Fruit fly (Drosophila melanogaster) whole organism, embryonic: ENCODE results near the gene CG12289.

Experiments
- Asciz ChIP-seq: fragments of 200-800 bp; sonication (Bioruptor generic); optimal IDR thresholded peaks from 2 replicates; lab custom pipeline; 2017; ENCODE audit warnings: missing biosample characterization, mild to moderate bottlenecking, missing genetic modification characterization, missing genetic modification reagents
- Bdp1 ChIP-seq: fragments of 200-800 bp; sonication (Bioruptor generic); optimal IDR thresholded peaks from 3 replicates; lab custom pipeline; 2016; ENCODE audit warnings: missing biosample characterization, missing genetic modification characterization
- Blimp-1 ChIP-seq: fragments of 200-800 bp; sonication (Bioruptor generic); optimal IDR thresholded peaks from 3 replicates; lab custom pipeline; 2018; ENCODE audit warnings: missing biosample characterization, missing genetic modification characterization, mild to moderate bottlenecking, moderate library complexity, missing genetic modification reagents
- BtbVII ChIP-seq: fragments of 200-800 bp; sonication (Bioruptor generic); optimal IDR thresholded peaks from 3 replicates; lab custom pipeline; 2017; ENCODE audit warnings: missing biosample characterization, mild to moderate bottlenecking, missing genetic modification characterization
- C15 ChIP-seq: fragments of 200-800 bp; sonication (Bioruptor generic); IDR thresholded peaks from 3 replicates; pipeline ENCODE4 v1.3.6; 2022; ENCODE audit warnings: missing biosample characterization, missing genetic modification characterization
- CG1024 ChIP-seq: fragments of 200-800 bp; sonication (Bioruptor generic); IDR thresholded peaks from 2 replicates; pipeline ENCODE4 v1.3.6; 2022; ENCODE audit warnings: missing biosample characterization, missing genetic modification characterization
- CG10543 ChIP-seq: fragments of 200-800 bp; sonication (Bioruptor generic); optimal IDR thresholded peaks from 3 replicates; lab custom pipeline; 2017; ENCODE audit warnings: missing biosample characterization, mild to moderate bottlenecking, missing genetic modification characterization, moderate library complexity
- CG11504 ChIP-seq: fragments of 200-800 bp; sonication (Bioruptor generic); optimal IDR thresholded peaks from 3 replicates; lab custom pipeline; 2019; ENCODE audit warnings: missing biosample characterization, mild to moderate bottlenecking, missing genetic modification characterization, moderate library complexity
- CG12391 ChIP-seq: fragments of 200-800 bp; sonication (Bioruptor generic); optimal IDR thresholded peaks from 3 replicates; lab custom pipeline; 2018; ENCODE audit warnings: missing biosample characterization, mild to moderate bottlenecking, missing genetic modification characterization, moderate library complexity
- CG12659 ChIP-seq: fragments of 200-800 bp; sonication (Bioruptor generic); optimal IDR thresholded peaks from 3 replicates; lab custom pipeline; 2017; ENCODE audit warnings: mild to moderate bottlenecking, missing biosample characterization, missing genetic modification reagents, missing genetic modification characterization
- CG12769 ChIP-seq: fragments of 200-800 bp; sonication (Bioruptor generic); optimal IDR thresholded peaks from 2 replicates; lab custom pipeline; 2019; ENCODE audit warnings: missing biosample characterization, mild to moderate bottlenecking, missing genetic modification characterization, moderate library complexity
- CG1647 ChIP-seq: fragments of 200-800 bp; sonication (Bioruptor generic); optimal IDR thresholded peaks from 3 replicates; lab custom pipeline; 2016; ENCODE audit warnings: missing biosample characterization, missing genetic modification characterization
- CG17612 ChIP-seq: fragments of 200-800 bp; sonication (Bioruptor generic); IDR thresholded peaks from 2 replicates; pipeline ENCODE4 v1.3.6; 2022; ENCODE audit warnings: missing biosample characterization, missing genetic modification characterization
- CG2678 ChIP-seq: fragments of 200-800 bp; sonication (Bioruptor generic); optimal IDR thresholded peaks from 3 replicates; lab custom pipeline; 2019; ENCODE audit warnings: missing biosample characterization, mild to moderate bottlenecking, missing genetic modification characterization, moderate library complexity
- CG2712 ChIP-seq: fragments of 200-800 bp; optimal IDR thresholded peaks from 3 replicates; lab custom pipeline; 2019; ENCODE audit warnings: missing biosample characterization, mild to moderate bottlenecking, missing genetic modification characterization, moderate library complexity
- CG2875 ChIP-seq: fragments of 200-800 bp; sonication (Bioruptor generic); optimal IDR thresholded peaks from 2 replicates; lab custom pipeline; 2017; ENCODE audit warnings: missing biosample characterization, mild to moderate bottlenecking, missing genetic modification characterization, missing genetic modification reagents
- CG31441 ChIP-seq: fragments of 200-800 bp; sonication (Bioruptor generic); IDR thresholded peaks from 2 replicates; pipeline ENCODE4 v1.3.6; 2022; ENCODE audit warnings: missing biosample characterization, missing genetic modification characterization
- CG34422 ChIP-seq: fragments of 200-800 bp; sonication (Bioruptor generic); IDR thresholded peaks from 3 replicates; pipeline ENCODE4 v1.3.6; 2022; ENCODE audit warnings: missing biosample characterization, missing genetic modification characterization
- CG7357 ChIP-seq: fragments of 200-800 bp; sonication (Bioruptor generic); IDR thresholded peaks from 3 replicates; pipeline ENCODE4 v1.3.6; 2022; ENCODE audit warnings: missing biosample characterization, missing genetic modification characterization
- CG7786 ChIP-seq: fragments of 200-800 bp; sonication (Bioruptor generic); optimal IDR thresholded peaks from 2 replicates; lab custom pipeline; 2016; ENCODE audit warnings: missing biosample characterization, missing genetic modification characterization
- CG7839 ChIP-seq: fragments of 200-800 bp; sonication (Bioruptor generic); optimal IDR thresholded peaks from 3 replicates; lab custom pipeline; 2018; ENCODE audit warnings: missing biosample characterization, mild to moderate bottlenecking, missing genetic modification characterization, moderate library complexity
- CG8359 ChIP-seq: fragments of 200-800 bp; sonication (Bioruptor generic); optimal IDR thresholded peaks from 2 replicates; lab custom pipeline; 2017; ENCODE audit warnings: missing biosample characterization, mild to moderate bottlenecking, missing genetic modification characterization, borderline replicate concordance
- CG9727 ChIP-seq: fragments of 200-800 bp; sonication (Bioruptor generic); optimal IDR thresholded peaks from 3 replicates; lab custom pipeline; 2017; ENCODE audit warnings: missing biosample characterization, mild to moderate bottlenecking, missing genetic modification characterization
- D19A ChIP-seq: fragments of 200-800 bp; optimal IDR thresholded peaks from 3 replicates; lab custom pipeline; 2019; ENCODE audit warnings: missing biosample characterization, mild to moderate bottlenecking, missing genetic modification characterization, moderate library complexity
- D19B ChIP-seq: fragments of 200-800 bp; sonication (Bioruptor generic); optimal IDR thresholded peaks from 2 replicates; lab custom pipeline; 2017; ENCODE audit warnings: missing biosample characterization, mild to moderate bottlenecking, missing genetic modification characterization
- Deaf1 ChIP-seq: fragments of 200-800 bp; optimal IDR thresholded peaks from 3 replicates; lab custom pipeline; 2019; ENCODE audit warnings: missing biosample characterization, mild to moderate bottlenecking, missing genetic modification characterization, moderate library complexity
- Dfd ChIP-seq, 2 experiments: fragments of >200 bp; optimal IDR thresholded peaks; 2 replicates each; lab custom pipeline; 2017; ENCODE audit warnings: missing biosample characterization in 2 of 2, missing genetic modification characterization in 2 of 2
- ERR ChIP-seq: fragments of 200-800 bp; sonication (Bioruptor generic); optimal IDR thresholded peaks from 2 replicates; lab custom pipeline; 2016; ENCODE audit warnings: missing biosample characterization, missing genetic modification characterization
- Fer2 ChIP-seq: fragments of 200-800 bp; sonication (Bioruptor generic); optimal IDR thresholded peaks from 2 replicates; lab custom pipeline; 2018; ENCODE audit warnings: missing biosample characterization, mild to moderate bottlenecking, missing genetic modification characterization, moderate library complexity
- Hr51 ChIP-seq, 2 experiments: fragments of 200-800 bp; sonication (Bioruptor generic); optimal IDR thresholded peaks; 2 replicates in 1 of 2; 3 replicates in 1 of 2; lab custom pipeline; 2016 to 2018; ENCODE audit warnings: missing biosample characterization in 2 of 2, missing genetic modification characterization in 2 of 2, mild to moderate bottlenecking in 1 of 2, moderate library complexity in 1 of 2
- MESR4 ChIP-seq: fragments of 200-800 bp; sonication (Bioruptor generic); optimal IDR thresholded peaks from 2 replicates; lab custom pipeline; 2018; ENCODE audit warnings: missing biosample characterization, mild to moderate bottlenecking, missing genetic modification characterization, moderate library complexity
- Med ChIP-seq: fragments of 200-800 bp; sonication (Bioruptor generic); peaks from one replicate; lab custom pipeline; 2016; ENCODE audit warnings: missing biosample characterization, missing genetic modification characterization, mild to moderate bottlenecking, inconsistent platforms, moderate library complexity
- Meics ChIP-seq: fragments of 200-800 bp; sonication (Bioruptor generic); optimal IDR thresholded peaks from 2 replicates; lab custom pipeline; 2017; ENCODE audit warnings: missing biosample characterization, mild to moderate bottlenecking, missing genetic modification characterization
- Ptx1 ChIP-seq: fragments of 200-800 bp; sonication (Bioruptor generic); IDR thresholded peaks from 2 replicates; pipeline ENCODE4 v1.3.6; 2022; ENCODE audit warnings: missing biosample characterization, missing genetic modification characterization
- Tbp ChIP-seq: fragments of >200 bp; optimal IDR thresholded peaks from 2 replicates; lab custom pipeline; 2018; ENCODE audit warnings: missing biosample characterization, missing genetic modification characterization
- Vsx1 ChIP-seq: fragments of 200-800 bp; sonication (Bioruptor generic); optimal IDR thresholded peaks from 2 replicates; lab custom pipeline; 2017; ENCODE audit warnings: missing biosample characterization, mild to moderate bottlenecking, missing genetic modification characterization, missing genetic modification reagents
- Xbp1 ChIP-seq: fragments of 200-800 bp; sonication (Bioruptor generic); optimal IDR thresholded peaks from 3 replicates; lab custom pipeline; 2016; ENCODE audit warnings: missing biosample characterization, mild to moderate bottlenecking, missing genetic modification characterization
- al ChIP-seq: fragments of 200-800 bp; sonication (Bioruptor generic); IDR thresholded peaks from 2 replicates; pipeline ENCODE4 v1.3.6; 2022; ENCODE audit warnings: missing biosample characterization, missing genetic modification characterization
- dimm ChIP-seq: fragments of 200-800 bp; sonication (Bioruptor generic); IDR thresholded peaks from 2 replicates; pipeline ENCODE4 v1.3.6; 2022; ENCODE audit warnings: missing biosample characterization, missing genetic modification characterization
- dmrt99B ChIP-seq: fragments of 200-800 bp; sonication (Bioruptor generic); optimal IDR thresholded peaks from 2 replicates; lab custom pipeline; 2018; ENCODE audit warnings: missing biosample characterization, mild to moderate bottlenecking, missing genetic modification characterization, moderate library complexity
- gcm2 ChIP-seq: fragments of 200-800 bp; sonication (Bioruptor generic); optimal IDR thresholded peaks from 2 replicates; lab custom pipeline; 2016; ENCODE audit warnings: missing biosample characterization, missing genetic modification characterization
- gem ChIP-seq: fragments of 200-800 bp; sonication (Bioruptor generic); optimal IDR thresholded peaks from 2 replicates; lab custom pipeline; 2019; ENCODE audit warnings: missing biosample characterization, mild to moderate bottlenecking, missing genetic modification characterization, moderate library complexity
- jing ChIP-seq: fragments of 200-800 bp; sonication (Bioruptor generic); optimal IDR thresholded peaks from 2 replicates; lab custom pipeline; 2018; ENCODE audit warnings: missing biosample characterization, mild to moderate bottlenecking, missing genetic modification characterization
- klu ChIP-seq: fragments of 200-800 bp; sonication (Bioruptor generic); IDR thresholded peaks from 2 replicates; pipeline ENCODE4 v1.3.6; 2022; ENCODE audit warnings: missing biosample characterization, missing genetic modification characterization
- lab ChIP-seq: fragments of 200-800 bp; sonication (Bioruptor generic); optimal IDR thresholded peaks from 3 replicates; lab custom pipeline; 2017; ENCODE audit warnings: missing biosample characterization, missing genetic modification characterization, mild to moderate bottlenecking, moderate library complexity, missing genetic modification reagents
- p53 ChIP-seq: fragments of 200-800 bp; sonication (Bioruptor generic); optimal IDR thresholded peaks from 2 replicates; lab custom pipeline; 2016; ENCODE audit warnings: missing biosample characterization, missing genetic modification characterization
- pros ChIP-seq: fragments of 200-800 bp; sonication (Bioruptor generic); optimal IDR thresholded peaks from 3 replicates; lab custom pipeline; 2019; ENCODE audit warnings: missing biosample characterization, mild to moderate bottlenecking, missing genetic modification characterization, moderate library complexity
- sc ChIP-seq, 3 experiments: fragments of >200 bp in 2 of 3; fragments of 200-800 bp in 1 of 3; sonication (Bioruptor generic) in 1 of 3; optimal IDR thresholded peaks; 2 replicates in 2 of 3; 3 replicates in 1 of 3; lab custom pipeline; 2017; ENCODE audit warnings: mild to moderate bottlenecking in 1 of 3, missing biosample characterization in 1 of 3, missing genetic modification characterization in 1 of 3, missing genetic modification reagents in 1 of 3
- vvl ChIP-seq: fragments of 200-800 bp; sonication (Bioruptor generic); IDR thresholded peaks from 2 replicates; pipeline ENCODE4 v1.3.6; 2022; ENCODE audit warnings: missing biosample characterization, missing genetic modification characterization
- z ChIP-seq: fragments of 200-800 bp; sonication (Bioruptor generic); IDR thresholded peaks from 3 replicates; pipeline ENCODE4 v1.3.6; 2022; ENCODE audit warnings: missing biosample characterization, missing genetic modification characterization

CG12289 gene

dm6 chr3L:11413697-11414096, 44.6 kb downstream of the CG12289 start (continued):
- TF ChIP-seq jing, result no peak
- TF ChIP-seq pros (GFP tag; lab: Kevin White, UChicago), result no peak
- no peak for TF ChIP-seq CG12659 (GFP tag; lab: Kevin White, UChicago)
- TF ChIP-seq dimm, result no peak
- TF ChIP-seq CG12769 (tag; lab: Kevin White, UChicago), result no peak
- TF ChIP-seq BtbVII (GFP tag; lab: Kevin White, UChicago), result no peak
- TF ChIP-seq Vsx1 (GFP tag; lab: Kevin White, UChicago), result no peak
- TF ChIP-seq CG12391, result peak; percentile 23
- no peak for TF ChIP-seq al (GFP tag; lab: Robert Waterston, UW)
- TF ChIP-seq Fer2 (tag; lab: Kevin White, UChicago), result no peak
- peak; percentile 28 for TF ChIP-seq Med
- TF ChIP-seq CG1647, result no peak
- no peak for TF ChIP-seq z (GFP tag; lab: Robert Waterston, UW)
- TF ChIP-seq p53 (GFP tag; lab: Kevin White, UChicago), result no peak
- no peak for TF ChIP-seq sc (optimal IDR thresholded peaks at IDR 0.05; lab: Kevin White, UChicago)
- TF ChIP-seq sc (GFP tag; optimal IDR thresholded peaks at IDR 0.05; lab: Kevin White, UChicago), result no peak
- no peak for TF ChIP-seq CG1024 (GFP tag; lab: Robert Waterston, UW)
- no peak for TF ChIP-seq Ptx1
- TF ChIP-seq CG2875 (GFP tag; lab: Kevin White, UChicago), result peak; percentile 20
- TF ChIP-seq CG17612, result no peak
- TF ChIP-seq D19B (GFP tag; lab: Kevin White, UChicago), result no peak
- TF ChIP-seq CG2712 (tag; lab: Kevin White, UChicago), result peak; percentile 67
- no peak for TF ChIP-seq CG10543 (GFP tag; lab: Kevin White, UChicago)
- no peak for TF ChIP-seq klu (GFP tag; lab: Robert Waterston, UW)
- TF ChIP-seq CG31441 (GFP tag; lab: Robert Waterston, UW), result peak; percentile 24; the same call in 1 of the 2 replicates
- TF ChIP-seq MESR4 (GFP tag; lab: Kevin White, UChicago), result no peak
- TF ChIP-seq CG9727 (GFP tag; lab: Kevin White, UChicago), result peak; percentile 27
- TF ChIP-seq C15 (GFP tag; lab: Robert Waterston, UW), result no peak
- no peak for TF ChIP-seq Xbp1
- TF ChIP-seq vvl, result no peak
- TF ChIP-seq Dfd (GFP tag; optimal IDR thresholded peaks at IDR 0.05; lab: Kevin White, UChicago), result no peak

dm6 chr3L:11410505-11410904, 47.8 kb downstream of the CG12289 start:
- TF ChIP-seq Med, result peak; percentile 51
- TF ChIP-seq CG7357, result no peak
- peak; percentile 51 for TF ChIP-seq CG2678 (tag; lab: Kevin White, UChicago)
- no peak for TF ChIP-seq CG10543 (GFP tag; lab: Kevin White, UChicago)
- TF ChIP-seq Blimp-1, result peak; percentile 15
- peak; percentile 2 for TF ChIP-seq dmrt99B (tag; lab: Kevin White, UChicago)
- no peak for TF ChIP-seq gcm2 (GFP tag; lab: Kevin White, UChicago)
- no peak for TF ChIP-seq Meics (GFP tag; lab: Kevin White, UChicago)
- no peak for TF ChIP-seq ERR (GFP tag; lab: Kevin White, UChicago)
- TF ChIP-seq Deaf1 (tag; lab: Kevin White, UChicago), result no peak
- TF ChIP-seq Bdp1 (GFP tag; lab: Kevin White, UChicago), result no peak
- TF ChIP-seq CG8359, result no peak
- peak; percentile 17 for TF ChIP-seq Asciz
- TF ChIP-seq CG11504, result peak; percentile 34
- TF ChIP-seq gem, result peak; percentile 39
- TF ChIP-seq lab (GFP tag; lab: Kevin White, UChicago), result peak; percentile 10
- TF ChIP-seq Hr51 (GFP tag; optimal IDR thresholded peaks at IDR 0.05; lab: Kevin White, UChicago), result peak in 1 of 2 experiments; percentile 14
- no peak for TF ChIP-seq CG34422 (GFP tag; lab: Robert Waterston, UW)
- TF ChIP-seq CG2712 (tag; lab: Kevin White, UChicago), result peak; percentile 13
- TF ChIP-seq Tbp (GFP tag; lab: Kevin White, UChicago), result no peak
- no peak for TF ChIP-seq CG7786 (GFP tag; lab: Kevin White, UChicago)
- TF ChIP-seq CG7839 (tag; lab: Kevin White, UChicago), result peak; percentile 24
- TF ChIP-seq D19A (tag; lab: Kevin White, UChicago), result peak; percentile 7
- TF ChIP-seq vvl, result no peak
